Worm (Caenorhabditis elegans) whole organism, L4 larva: ENCODE results near the gene Y4C6B.3.

Experiments
- D1046.2 ChIP-seq: fragments of 200-800 bp; sonication (Bioruptor generic); IDR thresholded peaks from 2 replicates; pipeline ENCODE4 v1.3.6; 2022; ENCODE audit warnings: missing genetic modification characterization, missing compliant biosample characterization
- F10B5.3 ChIP-seq: sonication (generic microtip); optimal IDR thresholded peaks from 2 replicates; lab custom pipeline; 2016; ENCODE audit warnings: mild to moderate bottlenecking, missing genetic modification characterization, missing compliant biosample characterization
- F37D6.2 ChIP-seq: sonication (generic microtip); optimal IDR thresholded peaks from 2 replicates; lab custom pipeline; 2016; ENCODE audit warnings: mild to moderate bottlenecking, missing genetic modification characterization, missing compliant biosample characterization
- F44E2.7 ChIP-seq: fragments of 200-800 bp; sonication (Bioruptor generic); IDR thresholded peaks from 2 replicates; pipeline ENCODE4 v2.1.2; 2022; ENCODE audit warnings: missing genetic modification characterization, missing compliant biosample characterization
- T26A8.4 ChIP-seq: fragments of 200-800 bp; sonication (Bioruptor generic); IDR thresholded peaks from 2 replicates; pipeline ENCODE4 v1.3.6; 2022; ENCODE audit warnings: missing genetic modification characterization, missing compliant biosample characterization
- Y75B8A.6 ChIP-seq: fragments of 200-800 bp; sonication (Bioruptor generic); IDR thresholded peaks from 2 replicates; pipeline ENCODE4 v1.3.6; 2022; ENCODE audit warnings: missing genetic modification reagents, missing genetic modification characterization, missing compliant biosample characterization
- ZK337.2 ChIP-seq: fragments of 200-800 bp; sonication (Bioruptor generic); IDR thresholded peaks from 2 replicates; pipeline ENCODE4 v1.3.6; 2022; ENCODE audit warnings: missing genetic modification reagents, missing genetic modification characterization, missing compliant biosample characterization
- ZK546.5 ChIP-seq, 2 experiments: sonication (generic microtip); optimal IDR thresholded peaks; 2 replicates each; lab custom pipeline; 2017; ENCODE audit warnings: missing biosample characterization in 2 of 2, missing genetic modification characterization in 2 of 2
- ama-1 ChIP-seq: fragments of 150-350 bp; optimal IDR thresholded peaks from 2 replicates; lab custom pipeline; 2014; ENCODE audit warnings: inconsistent platforms, mixed read lengths
- attf-4 ChIP-seq: sonication (generic microtip); optimal IDR thresholded peaks from 3 replicates; lab custom pipeline; 2017; ENCODE audit warnings: missing biosample characterization, missing genetic modification characterization
- ceh-20 ChIP-seq: fragments of 200-800 bp; sonication (Bioruptor generic); IDR thresholded peaks from 2 replicates; pipeline ENCODE4 v1.3.6; 2022; ENCODE audit warnings: missing genetic modification reagents, missing genetic modification characterization, missing compliant biosample characterization
- ceh-32 ChIP-seq: sonication (generic microtip); optimal IDR thresholded peaks from 2 replicates; lab custom pipeline; 2016; ENCODE audit warnings: mild to moderate bottlenecking, missing genetic modification characterization, missing compliant biosample characterization; ENCODE audit not compliant: poor library complexity
- ceh-44 ChIP-seq: fragments of 200-800 bp; sonication (Bioruptor generic); IDR thresholded peaks from 2 replicates; pipeline ENCODE4 v1.3.6; 2022; ENCODE audit warnings: missing genetic modification reagents, missing genetic modification characterization, missing compliant biosample characterization
- ceh-62 ChIP-seq: sonication (generic microtip); optimal IDR thresholded peaks from 2 replicates; lab custom pipeline; 2017; ENCODE audit warnings: missing biosample characterization, missing genetic modification characterization
- cey-2 ChIP-seq: sonication (generic microtip); optimal IDR thresholded peaks from 3 replicates; lab custom pipeline; 2017; ENCODE audit warnings: missing genetic modification characterization, mild to moderate bottlenecking, missing compliant biosample characterization, antibody characterized with exemption, borderline replicate concordance; ENCODE audit not compliant: insufficient read depth
- ctbp-1 ChIP-seq: fragments of 200-800 bp; sonication (Bioruptor generic); IDR thresholded peaks from 2 replicates; pipeline ENCODE4 v1.3.6; 2022; ENCODE audit warnings: missing genetic modification reagents, missing genetic modification characterization, missing compliant biosample characterization
- daf-16 ChIP-seq, 3 experiments: sonication (generic microtip); optimal IDR thresholded peaks; 2 replicates each; lab custom pipeline; 2016 to 2017; ENCODE audit warnings: missing genetic modification characterization in 3 of 3, missing genetic modification reagents in 3 of 3, mild to moderate bottlenecking in 2 of 3, missing compliant biosample characterization in 2 of 3, missing biosample characterization in 1 of 3, moderate library complexity in 1 of 3
- dmd-8 ChIP-seq: fragments of 200-800 bp; sonication (Bioruptor generic); IDR thresholded peaks from 2 replicates; pipeline ENCODE4 v1.3.6; 2022; ENCODE audit warnings: missing genetic modification characterization, missing compliant biosample characterization
- dpl-1 ChIP-seq: fragments of 150-350 bp; optimal IDR thresholded peaks from 2 replicates; lab custom pipeline; 2014; ENCODE audit warnings: missing biosample characterization, missing genetic modification reagents, missing genetic modification characterization
- dve-1 ChIP-seq: sonication (generic microtip); optimal IDR thresholded peaks from 2 replicates; lab custom pipeline; 2017; ENCODE audit warnings: antibody characterized with exemption, mild to moderate bottlenecking, missing genetic modification characterization, missing compliant biosample characterization; ENCODE audit not compliant: insufficient read depth
- fos-1 ChIP-seq: fragments of 150-350 bp; optimal IDR thresholded peaks from 2 replicates; lab custom pipeline; 2014; ENCODE audit warnings: missing biosample characterization, missing genetic modification characterization
- hlh-30 ChIP-seq: sonication (generic microtip); optimal IDR thresholded peaks from 2 replicates; lab custom pipeline; 2017; ENCODE audit warnings: antibody characterized with exemption, mild to moderate bottlenecking, missing genetic modification characterization, missing compliant biosample characterization; ENCODE audit not compliant: insufficient read depth
- hmg-1.1 ChIP-seq: fragments of 200-800 bp; sonication (Bioruptor generic); IDR thresholded peaks from 2 replicates; pipeline ENCODE4 v1.3.6; 2022; ENCODE audit warnings: missing genetic modification reagents, missing genetic modification characterization, missing compliant biosample characterization
- lim-7 ChIP-seq: fragments of 200-800 bp; sonication (Bioruptor generic); IDR thresholded peaks from 2 replicates; pipeline ENCODE4 v1.3.6; 2022; ENCODE audit warnings: missing genetic modification characterization, missing compliant biosample characterization
- lin-1 ChIP-seq: fragments of 200-800 bp; sonication (Bioruptor generic); IDR thresholded peaks from 2 replicates; pipeline ENCODE4 v1.3.6; 2022; ENCODE audit warnings: missing genetic modification reagents, missing genetic modification characterization, missing compliant biosample characterization
- lin-13 ChIP-seq: fragments of 150-350 bp; optimal IDR thresholded peaks from 2 replicates; lab custom pipeline; 2014; ENCODE audit warnings: missing biosample characterization, missing genetic modification reagents, missing genetic modification characterization
- lin-38 ChIP-seq: fragments of 200-800 bp; sonication (Bioruptor generic); IDR thresholded peaks from 2 replicates; pipeline ENCODE4 v1.3.6; 2022; ENCODE audit warnings: missing genetic modification reagents, missing genetic modification characterization, missing compliant biosample characterization
- lsy-2 ChIP-seq, 2 experiments: fragments of 150-350 bp in 1 of 2; sonication (generic microtip) in 1 of 2; optimal IDR thresholded peaks; 2 replicates each; lab custom pipeline; 2014 to 2017; ENCODE audit warnings: missing biosample characterization in 2 of 2, missing genetic modification characterization in 2 of 2
- madf-5 ChIP-seq, 2 experiments: fragments of 200-800 bp; sonication (Bioruptor generic); IDR thresholded peaks; 2 replicates each; pipeline ENCODE4 v1.3.6; 2022; ENCODE audit warnings: missing compliant biosample characterization in 2 of 2, missing genetic modification characterization in 2 of 2
- madf-9 ChIP-seq: fragments of 200-800 bp; sonication (Bioruptor generic); conservative IDR thresholded peaks from 2 replicates; pipeline ENCODE4 v1.3.6; 2022; ENCODE audit warnings: missing genetic modification reagents, missing genetic modification characterization, missing compliant biosample characterization
- mxl-3 ChIP-seq: fragments of 200-800 bp; sonication (Bioruptor generic); optimal IDR thresholded peaks from 2 replicates; lab custom pipeline; 2018; ENCODE audit warnings: mild to moderate bottlenecking, missing genetic modification characterization, missing compliant biosample characterization
- nhr-10 ChIP-seq: fragments of 150-350 bp; optimal IDR thresholded peaks from 2 replicates; lab custom pipeline; 2014; ENCODE audit warnings: missing biosample characterization, missing genetic modification characterization
- nhr-102 ChIP-seq: sonication (generic microtip); optimal IDR thresholded peaks from 2 replicates; lab custom pipeline; 2016; ENCODE audit warnings: mild to moderate bottlenecking, missing genetic modification characterization, moderate library complexity, missing compliant biosample characterization
- nhr-28 ChIP-seq: fragments of 150-350 bp; optimal IDR thresholded peaks from 2 replicates; lab custom pipeline; 2014; ENCODE audit warnings: missing biosample characterization, missing genetic modification characterization
- nhr-41 ChIP-seq: fragments of 200-800 bp; sonication (Bioruptor generic); IDR thresholded peaks from 2 replicates; pipeline ENCODE4 v1.3.6; 2022; ENCODE audit warnings: missing genetic modification reagents, missing genetic modification characterization, missing compliant biosample characterization
- nhr-42 ChIP-seq: fragments of 200-800 bp; sonication (Bioruptor generic); IDR thresholded peaks from 2 replicates; pipeline ENCODE4 v1.3.6; 2022; ENCODE audit warnings: missing genetic modification characterization, missing compliant biosample characterization
- nhr-48 ChIP-seq: sonication (generic microtip); optimal IDR thresholded peaks from 2 replicates; lab custom pipeline; 2016; ENCODE audit warnings: mild to moderate bottlenecking, missing genetic modification characterization, missing compliant biosample characterization
- pqm-1 ChIP-seq: sonication (generic microtip); optimal IDR thresholded peaks from 2 replicates; lab custom pipeline; 2017; ENCODE audit warnings: missing biosample characterization, missing genetic modification characterization
- rbr-2 ChIP-seq: sonication (generic microtip); optimal IDR thresholded peaks from 2 replicates; lab custom pipeline; 2016; ENCODE audit warnings: missing genotype, missing genetic modification characterization, missing compliant biosample characterization
- saeg-2 ChIP-seq: fragments of 200-800 bp; sonication (Bioruptor generic); IDR thresholded peaks from 2 replicates; pipeline ENCODE4 v1.3.6; 2022; ENCODE audit warnings: missing genetic modification reagents, missing genetic modification characterization, missing compliant biosample characterization
- sdz-12 ChIP-seq: fragments of 200-800 bp; sonication (Bioruptor generic); optimal IDR thresholded peaks from 2 replicates; lab custom pipeline; 2018; ENCODE audit warnings: mild to moderate bottlenecking, missing genetic modification characterization, missing compliant biosample characterization
- snpc-4 ChIP-seq: fragments of 150-350 bp; optimal IDR thresholded peaks from 2 replicates; lab custom pipeline; 2014; ENCODE audit warnings: missing biosample characterization, missing genetic modification characterization
- tag-97 ChIP-seq: fragments of 200-800 bp; sonication (Bioruptor generic); IDR thresholded peaks from 2 replicates; pipeline ENCODE4 v1.3.6; 2022; ENCODE audit warnings: missing genetic modification characterization, missing compliant biosample characterization
- tra-1 ChIP-seq: fragments of 200-800 bp; sonication (Bioruptor generic); IDR thresholded peaks from 2 replicates; pipeline ENCODE4 v1.3.6; 2022; ENCODE audit warnings: missing genetic modification reagents, missing genetic modification characterization, missing compliant biosample characterization
- unc-39 ChIP-seq: sonication (generic microtip); optimal IDR thresholded peaks from 2 replicates; lab custom pipeline; 2017; ENCODE audit warnings: missing biosample characterization, missing genetic modification characterization
- unc-62 ChIP-seq, 3 experiments: fragments of 150-350 bp in 1 of 3; sonication (generic microtip); optimal IDR thresholded peaks in 2 of 3; peaks in 1 of 3; 1 replicate in 1 of 3; 2 replicates in 2 of 3; lab custom pipeline; 2014 to 2017; ENCODE audit warnings: missing biosample characterization in 3 of 3, missing genetic modification characterization in 3 of 3, missing genetic modification reagents in 3 of 3, missing genotype in 1 of 3
- vab-7 ChIP-seq: fragments of 200-800 bp; sonication (Bioruptor generic); IDR thresholded peaks from 2 replicates; pipeline ENCODE4 v1.3.6; 2022; ENCODE audit warnings: missing genetic modification reagents, missing genetic modification characterization, missing compliant biosample characterization
- zag-1 ChIP-seq: fragments of 150-350 bp; optimal IDR thresholded peaks from 2 replicates; lab custom pipeline; 2014; ENCODE audit warnings: missing biosample characterization, missing genetic modification characterization
- zfp-2 ChIP-seq: sonication (generic microtip); optimal IDR thresholded peaks from 2 replicates; lab custom pipeline; 2016; ENCODE audit warnings: mild to moderate bottlenecking, missing genetic modification characterization, missing compliant biosample characterization
- zip-2 ChIP-seq: fragments of 150-350 bp; optimal IDR thresholded peaks from 2 replicates; lab custom pipeline; 2014; ENCODE audit warnings: missing biosample characterization, missing genetic modification characterization
- ztf-7 ChIP-seq: fragments of 150-350 bp; optimal IDR thresholded peaks from 2 replicates; lab custom pipeline; 2014; ENCODE audit warnings: missing biosample characterization, missing genetic modification characterization

Y4C6B.3 gene

ce11 chrIV:5364135-5364609, 31.9 kb downstream of the Y4C6B.3 start, which contains the start of the genes hda-6 and F41H10.4 (continued):
- peak; percentile 89 for TF ChIP-seq dpl-1
- TF ChIP-seq fos-1 (tag; lab: Kevin White, UChicago) = no peak
- TF ChIP-seq ceh-32 (tag; lab: Kevin White, UChicago) = no peak
- TF ChIP-seq ceh-20 (GFP tag; lab: Robert Waterston, UW) = no peak
- no peak for TF ChIP-seq tra-1 (GFP tag; lab: Robert Waterston, UW)
- TF ChIP-seq lin-13 = peak; percentile 14
- TF ChIP-seq cey-2 (tag; lab: Kevin White, UChicago) = no peak
- TF ChIP-seq zag-1 (tag; lab: Kevin White, UChicago) = no peak
- TF ChIP-seq zfp-2 (tag; lab: Kevin White, UChicago) = no peak
- no peak for TF ChIP-seq lin-1
- TF ChIP-seq dve-1 (tag; lab: Kevin White, UChicago) = peak; percentile 69
- no peak for TF ChIP-seq attf-4 (tag; lab: Kevin White, UChicago)
- no peak for TF ChIP-seq hmg-1.1 (GFP tag; lab: Robert Waterston, UW)
- no peak for TF ChIP-seq nhr-42 (GFP tag; lab: Robert Waterston, UW)
- TF ChIP-seq unc-39 = no peak
- no peak for TF ChIP-seq ceh-62 (tag; lab: Kevin White, UChicago)
- peak in 1 of 2 experiments; percentile 91 for TF ChIP-seq lsy-2 (tag; optimal IDR thresholded peaks at IDR 0.05; lab: Kevin White, UChicago)
- TF ChIP-seq nhr-102 (tag; lab: Kevin White, UChicago) = peak; percentile 9
- no peak for TF ChIP-seq ZK546.5 (tag; optimal IDR thresholded peaks at IDR 0.05; lab: Kevin White, UChicago)
- no peak for TF ChIP-seq F37D6.2
- no peak for TF ChIP-seq madf-5 (GFP tag; IDR thresholded peaks at IDR 0.05; lab: Robert Waterston, UW)
- no peak for TF ChIP-seq F44E2.7 (GFP tag; lab: Robert Waterston, UW)
- TF ChIP-seq ctbp-1 (GFP tag; lab: Robert Waterston, UW) = no peak
- no peak for TF ChIP-seq saeg-2 (GFP tag; lab: Robert Waterston, UW)
- no peak for TF ChIP-seq vab-7
- 0 out of 2 replicates have a peak, but pooled peaks have one; percentile 38 for TF ChIP-seq madf-9 (GFP tag; lab: Robert Waterston, UW)
- no peak for TF ChIP-seq nhr-41 (GFP tag; lab: Robert Waterston, UW)
- no peak for TF ChIP-seq Y75B8A.6 (GFP tag; lab: Robert Waterston, UW)
- peak; percentile 40; the same call in 1 of the 2 replicates for TF ChIP-seq ZK337.2 (GFP tag; lab: Robert Waterston, UW)
- TF ChIP-seq T26A8.4 (GFP tag; lab: Robert Waterston, UW) = peak; percentile 38; the same call in 1 of the 2 replicates
- no peak for TF ChIP-seq pqm-1
- TF ChIP-seq hlh-30 (tag; lab: Kevin White, UChicago) = peak; percentile 96
- TF ChIP-seq nhr-28 (tag; lab: Kevin White, UChicago) = peak; percentile 20
- no peak for TF ChIP-seq F10B5.3 (tag; lab: Kevin White, UChicago)
- TF ChIP-seq nhr-48 (tag; lab: Kevin White, UChicago) = no peak
- no peak for TF ChIP-seq snpc-4 (tag; lab: Kevin White, UChicago)
- TF ChIP-seq daf-16 (GFP tag; optimal IDR thresholded peaks at IDR 0.05; lab: Kevin White, UChicago) = peak in 1 of 2 experiments; percentile 83
- peak; percentile 71 for TF ChIP-seq daf-16 (tag; optimal IDR thresholded peaks at IDR 0.05; lab: Kevin White, UChicago)
- TF ChIP-seq tag-97 (GFP tag; lab: Robert Waterston, UW) = no peak
- TF ChIP-seq zip-2 (tag; lab: Kevin White, UChicago) = no peak
- TF ChIP-seq ztf-7 (tag; lab: Kevin White, UChicago) = no peak
- no peak for TF ChIP-seq nhr-10 (tag; lab: Kevin White, UChicago)
- no peak for TF ChIP-seq sdz-12 (GFP tag; lab: Kevin White, UChicago)
- TF ChIP-seq rbr-2 (tag; lab: Kevin White, UChicago) = peak; percentile 34
- no peak for TF ChIP-seq lim-7 (GFP tag; lab: Robert Waterston, UW)
- no peak for TF ChIP-seq ceh-44 (GFP tag; lab: Robert Waterston, UW)
- TF ChIP-seq dmd-8 (GFP tag; lab: Robert Waterston, UW) = no peak
- TF ChIP-seq lin-38 (GFP tag; lab: Robert Waterston, UW) = peak; percentile 79
- no peak for TF ChIP-seq ama-1 (lab: Kevin White, UChicago)
- peak in 1 of 2 experiments; percentile 81 for TF ChIP-seq unc-62 (GFP tag; optimal IDR thresholded peaks at IDR 0.05 in 1 of 2; lab: Kevin White, UChicago)
- TF ChIP-seq unc-62 (tag; optimal IDR thresholded peaks at IDR 0.05; lab: Kevin White, UChicago) = no peak
- TF ChIP-seq D1046.2 = no peak
- TF ChIP-seq mxl-3 (GFP tag; lab: Kevin White, UChicago) = peak; percentile 68
